Fruit fly (Drosophila melanogaster): ENCODE measurements around the gene CG42564.

The CG42564 gene

dm6 chr3R:6353624-6354352, 20.5 kb upstream of the CG42564 start (continued):
- peak; percentile 28 for TF ChIP-seq psq (GFP tag; optimal IDR thresholded peaks at IDR 0.05)
- TF ChIP-seq Sin3A (optimal IDR thresholded peaks at IDR 0.05) = no peak
- TF ChIP-seq abd-A (tag; optimal IDR thresholded peaks at IDR 0.05) = no peak
- TF ChIP-seq Deaf1 (tag; optimal IDR thresholded peaks at IDR 0.05) = no peak
- peak; percentile 53 for TF ChIP-seq Bdp1 (GFP tag; optimal IDR thresholded peaks at IDR 0.05)
- TF ChIP-seq BEAF-32 (GFP tag; optimal IDR thresholded peaks at IDR 0.05) = peak; percentile 50
- peak; percentile 38 for TF ChIP-seq shn (GFP tag; optimal IDR thresholded peaks at IDR 0.05)
- no peak for TF ChIP-seq CG9932 (GFP tag; IDR thresholded peaks at IDR 0.05)
- TF ChIP-seq CG16863 (GFP tag; optimal IDR thresholded peaks at IDR 0.05) = peak; percentile 41
- peak; percentile 14 for TF ChIP-seq slou (GFP tag; optimal IDR thresholded peaks at IDR 0.05)
- TF ChIP-seq CG34422 (GFP tag; IDR thresholded peaks at IDR 0.05) = 0 out of 3 replicates have a peak, but pooled peaks have one; percentile 23
- no peak for TF ChIP-seq eyg (GFP tag; optimal IDR thresholded peaks at IDR 0.05)
- peak; percentile 62 for TF ChIP-seq ems (GFP tag; optimal IDR thresholded peaks at IDR 0.05)
- TF ChIP-seq Kr (GFP tag; optimal IDR thresholded peaks at IDR 0.05) = no peak
- TF ChIP-seq NC2α (GFP tag; optimal IDR thresholded peaks at IDR 0.05) = no peak
- TF ChIP-seq CG15269 (tag; optimal IDR thresholded peaks at IDR 0.05) = no peak
- TF ChIP-seq CG11696 (GFP tag; IDR thresholded peaks at IDR 0.05) = 0 out of 2 replicates have a peak, but pooled peaks have one; percentile 26
- no peak for TF ChIP-seq Nf-YC (tag; optimal IDR thresholded peaks at IDR 0.05)
- TF ChIP-seq da (GFP tag; optimal IDR thresholded peaks at IDR 0.05) = no peak
- no peak for TF ChIP-seq tll (GFP tag; optimal IDR thresholded peaks at IDR 0.05)
- TF ChIP-seq Rx (GFP tag; IDR thresholded peaks at IDR 0.05) = 0 out of 2 replicates have a peak, but pooled peaks have one; percentile 36
- TF ChIP-seq onecut (GFP tag; IDR thresholded peaks at IDR 0.05) = peak; percentile 23
- peak; percentile 92 for TF ChIP-seq CG18262 (tag; optimal IDR thresholded peaks at IDR 0.05)
- peak; percentile 52 for TF ChIP-seq CG12299 (tag; optimal IDR thresholded peaks at IDR 0.05)
- TF ChIP-seq CG3726 (GFP tag; IDR thresholded peaks at IDR 0.05) = no peak
- TF ChIP-seq CG31388 (GFP tag; optimal IDR thresholded peaks at IDR 0.05) = peak; percentile 26
- TF ChIP-seq CG9797 (GFP tag; optimal IDR thresholded peaks at IDR 0.05) = no peak
- no peak for TF ChIP-seq p53 (GFP tag; optimal IDR thresholded peaks at IDR 0.05)
- TF ChIP-seq Lpt (GFP tag; optimal IDR thresholded peaks at IDR 0.05) = no peak
- TF ChIP-seq rib (GFP tag; IDR thresholded peaks at IDR 0.05) = no peak
- no peak for TF ChIP-seq br (optimal IDR thresholded peaks at IDR 0.05)
- TF ChIP-seq tio (GFP tag; optimal IDR thresholded peaks at IDR 0.05) = peak; percentile 82
- no peak for TF ChIP-seq twi (tag; optimal IDR thresholded peaks at IDR 0.05)
- peak; percentile 49 for TF ChIP-seq CG6683 (GFP tag; optimal IDR thresholded peaks at IDR 0.05)
- TF ChIP-seq CG6654 (GFP tag; optimal IDR thresholded peaks at IDR 0.05) = peak; percentile 48
- no peak for TF ChIP-seq Optix (GFP tag; IDR thresholded peaks at IDR 0.05)
- TF ChIP-seq Dfd (GFP tag; optimal IDR thresholded peaks at IDR 0.05) = no peak
- TF ChIP-seq CG6689 (GFP tag; IDR thresholded peaks at IDR 0.05) = peak; percentile 84
- no peak for TF ChIP-seq gsb-n (tag; optimal IDR thresholded peaks at IDR 0.05)
- TF ChIP-seq croc (GFP tag; conservative IDR thresholded peaks at IDR 0.05) = peak; percentile 44; the same call in 1 of the 3 replicates
- peak; percentile 39 for TF ChIP-seq CG4707 (GFP tag; optimal IDR thresholded peaks at IDR 0.05)
- peak; percentile 38 for TF ChIP-seq CG5245 (GFP tag; optimal IDR thresholded peaks at IDR 0.05)
- no peak for TF ChIP-seq nau (GFP tag; optimal IDR thresholded peaks at IDR 0.05)
- TF ChIP-seq sqz (GFP tag; optimal IDR thresholded peaks at IDR 0.05) = no peak
- TF ChIP-seq amos (GFP tag; IDR thresholded peaks at IDR 0.05; ENCODE audit: partially characterized antibody) = no peak
- peak in 1 of 2 experiments; percentile 37 for TF ChIP-seq crp (GFP tag; optimal IDR thresholded peaks at IDR 0.05)
- TF ChIP-seq Spps (tag; optimal IDR thresholded peaks at IDR 0.05) = peak; percentile 53
- TF ChIP-seq CG12769 (tag; optimal IDR thresholded peaks at IDR 0.05) = peak; percentile 83
- peak; percentile 67 for TF ChIP-seq Mad (GFP tag; optimal IDR thresholded peaks at IDR 0.05)
- TF ChIP-seq CG14965 (GFP tag; optimal IDR thresholded peaks at IDR 0.05; ENCODE audit: borderline replicate concordance) = no peak

Measured in whole organism, embryonic.